Worm (Caenorhabditis elegans) whole organism, mixed stage, embryonic: ENCODE data around the gene hda-10.

ENCODE experiments used
- M03D4.4 ChIP-seq: sonication (generic microtip); optimal IDR thresholded peaks from 2 replicates; lab custom pipeline; 2017; ENCODE audit warnings: mild to moderate bottlenecking, missing genetic modification characterization, missing compliant biosample characterization
- bed-3 ChIP-seq: fragments of 200-800 bp; sonication (Bioruptor generic); optimal IDR thresholded peaks from 3 replicates; lab custom pipeline; 2018; ENCODE audit warnings: mild to moderate bottlenecking, missing genetic modification characterization, moderate library complexity, missing compliant biosample characterization
- blmp-1 ChIP-seq: fragments of 150-350 bp; optimal IDR thresholded peaks from 2 replicates; lab custom pipeline; 2014; ENCODE audit warnings: missing biosample characterization, missing genetic modification characterization
- ceh-39 ChIP-seq: fragments of 150-350 bp; optimal IDR thresholded peaks from 2 replicates; lab custom pipeline; 2014; ENCODE audit warnings: missing biosample characterization, missing genetic modification characterization
- ceh-43 ChIP-seq: fragments of 200-800 bp; sonication (Bioruptor generic); optimal IDR thresholded peaks from 2 replicates; lab custom pipeline; 2018; ENCODE audit warnings: mild to moderate bottlenecking, missing genetic modification characterization, moderate library complexity, missing compliant biosample characterization
- ceh-83 ChIP-seq: fragments of 200-800 bp; sonication (Bioruptor generic); optimal IDR thresholded peaks from 2 replicates; lab custom pipeline; 2018; ENCODE audit warnings: mild to moderate bottlenecking, missing genetic modification characterization, missing compliant biosample characterization
- ces-1 ChIP-seq: fragments of 150-350 bp; optimal IDR thresholded peaks from 2 replicates; lab custom pipeline; 2014; ENCODE audit warnings: missing biosample characterization, missing genetic modification reagents, missing genetic modification characterization
- cnd-1 ChIP-seq: fragments of 200-800 bp; sonication (Bioruptor generic); optimal IDR thresholded peaks from 2 replicates; lab custom pipeline; 2018; ENCODE audit warnings: mild to moderate bottlenecking, missing genetic modification characterization, missing compliant biosample characterization
- drap-1 ChIP-seq: fragments of 200-800 bp; sonication (Bioruptor generic); optimal IDR thresholded peaks from 3 replicates; lab custom pipeline; 2018; ENCODE audit warnings: mild to moderate bottlenecking, missing genetic modification characterization, missing compliant biosample characterization
- elt-1 ChIP-seq: sonication (generic microtip); optimal IDR thresholded peaks from 2 replicates; lab custom pipeline; 2017; ENCODE audit warnings: missing genetic modification characterization, mild to moderate bottlenecking, missing compliant biosample characterization, antibody characterized with exemption, moderate library complexity, borderline replicate concordance; ENCODE audit not compliant: insufficient read depth
- elt-3 ChIP-seq: fragments of 150-350 bp; optimal IDR thresholded peaks from 2 replicates; lab custom pipeline; 2014; ENCODE audit warnings: missing biosample characterization, missing genetic modification characterization
- flh-1 ChIP-seq: fragments of 200-800 bp; sonication (Bioruptor generic); optimal IDR thresholded peaks from 2 replicates; lab custom pipeline; 2018; ENCODE audit warnings: mild to moderate bottlenecking, missing genetic modification characterization, moderate library complexity, missing compliant biosample characterization
- ham-2 ChIP-seq: fragments of 200-800 bp; sonication (Bioruptor generic); optimal IDR thresholded peaks from 2 replicates; lab custom pipeline; 2018; ENCODE audit warnings: mild to moderate bottlenecking, missing genetic modification characterization, missing compliant biosample characterization
- hlh-1 ChIP-seq: fragments of 150-350 bp; optimal IDR thresholded peaks from 2 replicates; lab custom pipeline; 2014; ENCODE audit warnings: missing biosample characterization, missing genetic modification reagents, missing genetic modification characterization
- lin-13 ChIP-seq: fragments of 150-350 bp; optimal IDR thresholded peaks from 2 replicates; lab custom pipeline; 2014; ENCODE audit warnings: missing biosample characterization, missing genetic modification characterization
- lsy-2 ChIP-seq: fragments of 150-350 bp; optimal IDR thresholded peaks from 2 replicates; lab custom pipeline; 2014; ENCODE audit warnings: missing biosample characterization, missing genetic modification characterization
- mab-5 ChIP-seq: fragments of 150-350 bp; optimal IDR thresholded peaks from 2 replicates; lab custom pipeline; 2014; ENCODE audit warnings: missing biosample characterization, missing genetic modification characterization
- mep-1 ChIP-seq: fragments of 150-350 bp; optimal IDR thresholded peaks from 2 replicates; lab custom pipeline; 2017; ENCODE audit warnings: missing biosample characterization, missing genetic modification reagents, missing genetic modification characterization, inconsistent platforms
- mls-2 ChIP-seq: sonication (generic microtip); optimal IDR thresholded peaks from 2 replicates; lab custom pipeline; 2016; ENCODE audit warnings: mild to moderate bottlenecking, missing genetic modification characterization, moderate library complexity, missing compliant biosample characterization
- nhr-12 ChIP-seq: fragments of 150-350 bp; optimal IDR thresholded peaks from 2 replicates; lab custom pipeline; 2014; ENCODE audit warnings: missing biosample characterization, missing genetic modification characterization
- nhr-2 ChIP-seq: fragments of 150-350 bp; optimal IDR thresholded peaks from 2 replicates; lab custom pipeline; 2014; ENCODE audit warnings: missing biosample characterization, missing genetic modification characterization
- nhr-237 ChIP-seq: fragments of 150-350 bp; optimal IDR thresholded peaks from 2 replicates; lab custom pipeline; 2014; ENCODE audit warnings: missing biosample characterization, missing genetic modification characterization
- nhr-28 ChIP-seq: fragments of 150-350 bp; optimal IDR thresholded peaks from 2 replicates; lab custom pipeline; 2014; ENCODE audit warnings: missing biosample characterization, missing genetic modification characterization
- nhr-76 ChIP-seq: sonication (generic microtip); optimal IDR thresholded peaks from 2 replicates; lab custom pipeline; 2017; ENCODE audit warnings: missing biosample characterization, missing genetic modification characterization
- sem-2 ChIP-seq: fragments of 200-800 bp; sonication (Bioruptor generic); optimal IDR thresholded peaks from 2 replicates; lab custom pipeline; 2018; ENCODE audit warnings: mild to moderate bottlenecking, missing genetic modification characterization, missing compliant biosample characterization
- snpc-4 ChIP-seq: fragments of 150-350 bp; optimal IDR thresholded peaks from 2 replicates; lab custom pipeline; 2014; ENCODE audit warnings: missing biosample characterization, missing genetic modification characterization
- sptf-1 ChIP-seq: sonication (generic microtip); optimal IDR thresholded peaks from 2 replicates; lab custom pipeline; 2017; ENCODE audit warnings: mild to moderate bottlenecking, missing genetic modification characterization, moderate library complexity, missing compliant biosample characterization
- unc-120 ChIP-seq: sonication (generic microtip); optimal IDR thresholded peaks from 2 replicates; lab custom pipeline; 2017; ENCODE audit warnings: missing genetic modification characterization, missing compliant biosample characterization; ENCODE audit not compliant: poor library complexity, severe bottlenecking
- unc-39 ChIP-seq: fragments of 150-350 bp; optimal IDR thresholded peaks from 2 replicates; lab custom pipeline; 2014; ENCODE audit warnings: missing biosample characterization, missing genetic modification characterization
- unc-62 ChIP-seq: fragments of 150-350 bp; optimal IDR thresholded peaks from 2 replicates; lab custom pipeline; 2014; ENCODE audit warnings: missing biosample characterization, missing genetic modification reagents, missing genetic modification characterization
- zip-8 ChIP-seq: fragments of 150-350 bp; optimal IDR thresholded peaks from 2 replicates; lab custom pipeline; 2014; ENCODE audit warnings: missing biosample characterization, missing genetic modification characterization
- ztf-11 ChIP-seq: fragments of 150-350 bp; optimal IDR thresholded peaks from 2 replicates; lab custom pipeline; 2014; ENCODE audit warnings: missing biosample characterization, missing genetic modification characterization

hda-10 gene

ce11 chrII:13852004-13852403 is 30.5 kb upstream of the hda-10 start, which contains the start of gene F08G2.8:
TSS of gene F08G2.8 (plus strand) at chrII:13852304.
- TF ChIP-seq nhr-12 (tag; lab: Kevin White, UChicago) = no peak
- no peak for TF ChIP-seq nhr-2
- TF ChIP-seq unc-39 (tag; lab: Kevin White, UChicago) = no peak
- TF ChIP-seq unc-120 (tag; lab: Kevin White, UChicago) = no peak
- TF ChIP-seq mls-2 (tag; lab: Kevin White, UChicago) = no peak
- no peak for TF ChIP-seq bed-3 (GFP tag; lab: Kevin White, UChicago)
- TF ChIP-seq nhr-76 (tag; lab: Kevin White, UChicago) = no peak
- no peak for TF ChIP-seq zip-8 (tag; lab: Kevin White, UChicago)

- TF ChIP-seq cnd-1 (tag; lab: Kevin White, UChicago) (peak; percentile 23), nhr-2 (peak; percentile 28)
Measured at ce11 chrII:13852532-13853199, 29.8 kb upstream of the hda-10 start.

- no peak for TF ChIP-seq sem-2 (GFP tag; lab: Kevin White, UChicago)
- no peak for TF ChIP-seq mls-2 (tag; lab: Kevin White, UChicago)
- no peak for TF ChIP-seq cnd-1 (tag; lab: Kevin White, UChicago)
- TF ChIP-seq unc-39 (tag; lab: Kevin White, UChicago) = no peak
- TF ChIP-seq sptf-1 (tag; lab: Kevin White, UChicago) = no peak
- no peak for TF ChIP-seq elt-3
- no peak for TF ChIP-seq mep-1 (tag; lab: Kevin White, UChicago)
- TF ChIP-seq bed-3 (GFP tag; lab: Kevin White, UChicago) = no peak
- no peak for TF ChIP-seq ceh-83 (GFP tag; lab: Kevin White, UChicago)
- TF ChIP-seq nhr-28 = no peak
- no peak for TF ChIP-seq nhr-76 (tag; lab: Kevin White, UChicago)
- no peak for TF ChIP-seq nhr-237 (tag; lab: Kevin White, UChicago)
- no peak for TF ChIP-seq ceh-39 (tag; lab: Kevin White, UChicago)
- TF ChIP-seq hlh-1 = no peak
- TF ChIP-seq ceh-43 (GFP tag; lab: Kevin White, UChicago) = no peak
- no peak for TF ChIP-seq ham-2 (GFP tag; lab: Kevin White, UChicago)
- no peak for TF ChIP-seq mab-5 (tag; lab: Kevin White, UChicago)
- no peak for TF ChIP-seq lin-13 (tag; lab: Kevin White, UChicago)
- TF ChIP-seq unc-62 = no peak
- TF ChIP-seq nhr-2 = no peak
Measured at ce11 chrII:13855352-13855751, 27.2 kb upstream of the hda-10 start.

- TF ChIP-seq nhr-76 (tag; lab: Kevin White, UChicago) (no peak), bed-3 (GFP tag; lab: Kevin White, UChicago) (no peak), blmp-1 (tag; lab: Kevin White, UChicago) (no peak), ces-1 (no peak), M03D4.4 (tag; lab: Kevin White, UChicago) (no peak), lin-13 (tag; lab: Kevin White, UChicago) (no peak), snpc-4 (tag; lab: Kevin White, UChicago) (no peak)
Measured at ce11 chrII:13858352-13858751, 24.2 kb upstream of the hda-10 start.

ce11 chrII:13859847-13860246 is 22.7 kb upstream of the hda-10 start:
- TF ChIP-seq hlh-1 (no peak), ceh-43 (GFP tag; lab: Kevin White, UChicago) (no peak), ztf-11 (tag; lab: Kevin White, UChicago) (no peak), mls-2 (tag; lab: Kevin White, UChicago) (no peak), elt-1 (tag; lab: Kevin White, UChicago) (no peak), unc-39 (tag; lab: Kevin White, UChicago) (no peak), cnd-1 (tag; lab: Kevin White, UChicago) (no peak), sem-2 (GFP tag; lab: Kevin White, UChicago) (no peak), nhr-28 (no peak), drap-1 (no peak), lsy-2 (no peak), nhr-76 (tag; lab: Kevin White, UChicago) (no peak), ceh-39 (tag; lab: Kevin White, UChicago) (no peak), lin-13 (tag; lab: Kevin White, UChicago) (no peak), blmp-1 (tag; lab: Kevin White, UChicago) (no peak), flh-1 (no peak), snpc-4 (tag; lab: Kevin White, UChicago) (no peak), mep-1 (tag; lab: Kevin White, UChicago) (no peak), mab-5 (tag; lab: Kevin White, UChicago) (no peak)
